Fruit fly (Drosophila melanogaster) whole organism, prepupa: ENCODE data around the gene Teh3.

Source experiments
- Blimp-1 ChIP-seq: fragments of 200-800 bp; sonication (Bioruptor generic); optimal IDR thresholded peaks from 3 replicates; lab custom pipeline; 2017; ENCODE audit warnings: missing biosample characterization, missing genetic modification characterization, mild to moderate bottlenecking, moderate library complexity, missing genetic modification reagents
- CG10669 ChIP-seq: fragments of 200-800 bp; sonication (Bioruptor generic); optimal IDR thresholded peaks from 3 replicates; lab custom pipeline; 2018; ENCODE audit warnings: missing biosample characterization, mild to moderate bottlenecking, missing genetic modification characterization, moderate library complexity
- CG11294 ChIP-seq: fragments of 200-800 bp; sonication (Bioruptor generic); IDR thresholded peaks from 2 replicates; pipeline ENCODE4 v1.3.6; 2022; ENCODE audit warnings: missing biosample characterization, missing genetic modification characterization
- CG11762 ChIP-seq: fragments of 200-800 bp; sonication (Bioruptor generic); optimal IDR thresholded peaks from 3 replicates; lab custom pipeline; 2016; ENCODE audit warnings: missing biosample characterization, missing genetic modification characterization; ENCODE audit not compliant: insufficient read depth
- CG11902 ChIP-seq: fragments of 200-800 bp; sonication (Bioruptor generic); optimal IDR thresholded peaks from 3 replicates; lab custom pipeline; 2016; ENCODE audit warnings: missing biosample characterization, missing genetic modification characterization
- CG1621 ChIP-seq: fragments of 200-800 bp; sonication (Bioruptor generic); optimal IDR thresholded peaks from 3 replicates; lab custom pipeline; 2018; ENCODE audit warnings: missing biosample characterization, mild to moderate bottlenecking, missing genetic modification characterization
- CG16779 ChIP-seq: fragments of 200-800 bp; sonication (Bioruptor generic); optimal IDR thresholded peaks from 3 replicates; lab custom pipeline; 2017; ENCODE audit warnings: missing biosample characterization, mild to moderate bottlenecking, missing genetic modification characterization
- CG3032 ChIP-seq: fragments of 200-800 bp; optimal IDR thresholded peaks from 2 replicates; lab custom pipeline; 2019; ENCODE audit warnings: missing biosample characterization, mild to moderate bottlenecking, missing genetic modification characterization, moderate library complexity
- CG32006 ChIP-seq: fragments of 200-800 bp; sonication (Bioruptor generic); optimal IDR thresholded peaks from 3 replicates; lab custom pipeline; 2017; ENCODE audit warnings: missing biosample characterization, mild to moderate bottlenecking, missing genetic modification characterization
- CG34406 ChIP-seq: fragments of 200-800 bp; sonication (Bioruptor generic); optimal IDR thresholded peaks from 3 replicates; lab custom pipeline; 2016; ENCODE audit warnings: missing biosample characterization, missing genetic modification characterization
- CG3919 ChIP-seq: fragments of 200-800 bp; sonication (Bioruptor generic); optimal IDR thresholded peaks from 3 replicates; lab custom pipeline; 2016; ENCODE audit warnings: missing biosample characterization, missing genetic modification characterization
- CG6163 ChIP-seq: fragments of 200-800 bp; sonication (Bioruptor generic); IDR thresholded peaks from 3 replicates; pipeline ENCODE4 v1.3.6; 2022; ENCODE audit warnings: missing biosample characterization, missing genetic modification characterization
- CG6854 ChIP-seq: fragments of 200-800 bp; sonication (Bioruptor generic); optimal IDR thresholded peaks from 2 replicates; lab custom pipeline; 2017; ENCODE audit warnings: missing biosample characterization, mild to moderate bottlenecking, missing genetic modification characterization
- CG7368 ChIP-seq: fragments of 200-800 bp; sonication (Bioruptor generic); optimal IDR thresholded peaks from 3 replicates; lab custom pipeline; 2016; ENCODE audit warnings: missing biosample characterization, missing genetic modification characterization
- CG8119 ChIP-seq: fragments of 200-800 bp; sonication (Bioruptor generic); IDR thresholded peaks from 3 replicates; pipeline ENCODE4 v1.3.6; 2022; ENCODE audit warnings: missing biosample characterization, missing genetic modification characterization
- CG8319 ChIP-seq: fragments of 200-800 bp; sonication (Bioruptor generic); optimal IDR thresholded peaks from 3 replicates; lab custom pipeline; 2016; ENCODE audit warnings: missing biosample characterization, missing genetic modification characterization
- CG9139 ChIP-seq: fragments of 200-800 bp; sonication (Bioruptor generic); optimal IDR thresholded peaks from 3 replicates; lab custom pipeline; 2017; ENCODE audit warnings: missing biosample characterization, mild to moderate bottlenecking, missing genetic modification characterization
- Eip75B ChIP-seq: fragments of 200-800 bp; sonication (Bioruptor generic); optimal IDR thresholded peaks from 3 replicates; lab custom pipeline; 2016; ENCODE audit warnings: missing biosample characterization, missing genetic modification characterization
- Ets21C ChIP-seq: fragments of 200-800 bp; sonication (Bioruptor generic); optimal IDR thresholded peaks from 3 replicates; lab custom pipeline; 2016; ENCODE audit warnings: missing biosample characterization, missing genetic modification characterization
- Ets96B ChIP-seq: fragments of 200-800 bp; optimal IDR thresholded peaks from 2 replicates; lab custom pipeline; 2019; ENCODE audit warnings: missing biosample characterization, mild to moderate bottlenecking, missing genetic modification characterization, moderate library complexity
- Gug ChIP-seq: fragments of 200-800 bp; sonication (Bioruptor generic); IDR thresholded peaks from 2 replicates; pipeline ENCODE4 v1.3.6; 2022; ENCODE audit warnings: missing biosample characterization, missing genetic modification characterization
- Hr38 ChIP-seq: sonication (Bioruptor generic); optimal IDR thresholded peaks from 2 replicates; lab custom pipeline; 2016; ENCODE audit warnings: missing biosample characterization, missing genetic modification characterization
- Hr39 ChIP-seq: fragments of 200-800 bp; sonication (Bioruptor generic); optimal IDR thresholded peaks from 2 replicates; lab custom pipeline; 2016; ENCODE audit warnings: missing biosample characterization, missing genetic modification characterization
- Hr4 ChIP-seq: fragments of 200-800 bp; sonication (Bioruptor generic); optimal IDR thresholded peaks from 3 replicates; lab custom pipeline; 2016; ENCODE audit warnings: missing biosample characterization, missing genetic modification characterization
- Lpt ChIP-seq: fragments of 200-800 bp; sonication (Bioruptor generic); optimal IDR thresholded peaks from 3 replicates; lab custom pipeline; 2016; ENCODE audit warnings: missing biosample characterization, missing genetic modification characterization
- Met ChIP-seq: fragments of 200-800 bp; sonication (Bioruptor generic); optimal IDR thresholded peaks from 3 replicates; lab custom pipeline; 2016; ENCODE audit warnings: missing biosample characterization, missing genetic modification characterization
- OdsH ChIP-seq: fragments of 200-800 bp; sonication (Bioruptor generic); optimal IDR thresholded peaks from 3 replicates; lab custom pipeline; 2016; ENCODE audit warnings: missing biosample characterization, missing genetic modification characterization
- Smox ChIP-seq: fragments of 200-800 bp; sonication (Bioruptor generic); optimal IDR thresholded peaks from 3 replicates; lab custom pipeline; 2016; ENCODE audit warnings: missing biosample characterization, missing genetic modification characterization
- Sox102F ChIP-seq: fragments of 200-800 bp; sonication (Bioruptor generic); optimal IDR thresholded peaks from 2 replicates; lab custom pipeline; 2016; ENCODE audit warnings: missing biosample characterization, mild to moderate bottlenecking, missing genetic modification characterization
- Sox14 ChIP-seq: fragments of 200-800 bp; sonication (Bioruptor generic); optimal IDR thresholded peaks from 3 replicates; lab custom pipeline; 2016; ENCODE audit warnings: missing biosample characterization, missing genetic modification characterization
- Sox15 ChIP-seq: fragments of 200-800 bp; sonication (Bioruptor generic); optimal IDR thresholded peaks from 3 replicates; lab custom pipeline; 2016; ENCODE audit warnings: missing biosample characterization, missing genetic modification characterization
- achi ChIP-seq: fragments of 200-800 bp; sonication (Bioruptor generic); optimal IDR thresholded peaks from 3 replicates; lab custom pipeline; 2016; ENCODE audit warnings: missing biosample characterization, missing genetic modification characterization
- acj6 ChIP-seq: fragments of 200-800 bp; sonication (Bioruptor generic); optimal IDR thresholded peaks from 3 replicates; lab custom pipeline; 2016; ENCODE audit warnings: missing biosample characterization, missing genetic modification characterization
- cyc ChIP-seq: fragments of 200-800 bp; sonication (Bioruptor generic); optimal IDR thresholded peaks from 3 replicates; lab custom pipeline; 2016; ENCODE audit warnings: missing biosample characterization, missing genetic modification characterization
- dac ChIP-seq: fragments of 200-800 bp; sonication (Bioruptor generic); optimal IDR thresholded peaks from 2 replicates; lab custom pipeline; 2017; ENCODE audit warnings: missing biosample characterization, mild to moderate bottlenecking, missing genetic modification characterization
- eg ChIP-seq: fragments of 200-800 bp; sonication (Bioruptor generic); IDR thresholded peaks from 3 replicates; pipeline ENCODE4 v1.3.6; 2022; ENCODE audit warnings: missing biosample characterization, missing genetic modification characterization
- esn ChIP-seq: fragments of 200-800 bp; sonication (Bioruptor generic); optimal IDR thresholded peaks from 2 replicates; lab custom pipeline; 2016; ENCODE audit warnings: missing biosample characterization, mild to moderate bottlenecking, missing genetic modification characterization, moderate library complexity
- fd59A ChIP-seq: fragments of 200-800 bp; sonication (Bioruptor generic); optimal IDR thresholded peaks from 2 replicates; lab custom pipeline; 2017; ENCODE audit warnings: missing biosample characterization, mild to moderate bottlenecking, missing genetic modification characterization, missing genetic modification reagents
- fd85E ChIP-seq: fragments of 200-800 bp; sonication (Bioruptor generic); optimal IDR thresholded peaks from 3 replicates; lab custom pipeline; 2016; ENCODE audit warnings: missing biosample characterization, missing genetic modification characterization
- fkh ChIP-seq: fragments of 200-800 bp; sonication (Bioruptor generic); optimal IDR thresholded peaks from 3 replicates; lab custom pipeline; 2017; ENCODE audit warnings: missing biosample characterization, mild to moderate bottlenecking, missing genetic modification characterization, moderate library complexity
- lz ChIP-seq: fragments of 200-800 bp; sonication (Bioruptor generic); optimal IDR thresholded peaks from 3 replicates; lab custom pipeline; 2016; ENCODE audit warnings: missing biosample characterization, missing genetic modification characterization
- net ChIP-seq: fragments of 200-800 bp; sonication (Bioruptor generic); optimal IDR thresholded peaks from 3 replicates; lab custom pipeline; 2016; ENCODE audit warnings: missing biosample characterization, missing genetic modification characterization
- pdm3 ChIP-seq: fragments of 200-800 bp; sonication (Bioruptor generic); optimal IDR thresholded peaks from 3 replicates; lab custom pipeline; 2016; ENCODE audit warnings: missing biosample characterization, missing genetic modification characterization
- spab ChIP-seq: fragments of 200-800 bp; sonication (Bioruptor generic); optimal IDR thresholded peaks from 2 replicates; lab custom pipeline; 2017; ENCODE audit warnings: missing biosample characterization, mild to moderate bottlenecking, missing genetic modification characterization, missing genetic modification reagents
- ss ChIP-seq, 2 experiments: fragments of 200-800 bp; sonication (Bioruptor generic); optimal IDR thresholded peaks; 2 replicates in 1 of 2; 3 replicates in 1 of 2; lab custom pipeline; 2017 to 2018; ENCODE audit warnings: mild to moderate bottlenecking in 2 of 2, missing biosample characterization in 2 of 2, missing genetic modification characterization in 2 of 2, moderate library complexity in 1 of 2
- svp ChIP-seq: fragments of 200-800 bp; sonication (Bioruptor generic); peaks from one replicate; lab custom pipeline; 2016; ENCODE audit warnings: missing biosample characterization, missing genetic modification characterization
- topi ChIP-seq: fragments of 200-800 bp; sonication (Bioruptor generic); optimal IDR thresholded peaks from 3 replicates; lab custom pipeline; 2016; ENCODE audit warnings: missing biosample characterization, missing genetic modification characterization
- vri ChIP-seq: fragments of 200-800 bp; sonication (Bioruptor generic); optimal IDR thresholded peaks from 3 replicates; lab custom pipeline; 2016; ENCODE audit warnings: missing biosample characterization, mild to moderate bottlenecking, missing genetic modification characterization

The Teh3 gene

DNA sequence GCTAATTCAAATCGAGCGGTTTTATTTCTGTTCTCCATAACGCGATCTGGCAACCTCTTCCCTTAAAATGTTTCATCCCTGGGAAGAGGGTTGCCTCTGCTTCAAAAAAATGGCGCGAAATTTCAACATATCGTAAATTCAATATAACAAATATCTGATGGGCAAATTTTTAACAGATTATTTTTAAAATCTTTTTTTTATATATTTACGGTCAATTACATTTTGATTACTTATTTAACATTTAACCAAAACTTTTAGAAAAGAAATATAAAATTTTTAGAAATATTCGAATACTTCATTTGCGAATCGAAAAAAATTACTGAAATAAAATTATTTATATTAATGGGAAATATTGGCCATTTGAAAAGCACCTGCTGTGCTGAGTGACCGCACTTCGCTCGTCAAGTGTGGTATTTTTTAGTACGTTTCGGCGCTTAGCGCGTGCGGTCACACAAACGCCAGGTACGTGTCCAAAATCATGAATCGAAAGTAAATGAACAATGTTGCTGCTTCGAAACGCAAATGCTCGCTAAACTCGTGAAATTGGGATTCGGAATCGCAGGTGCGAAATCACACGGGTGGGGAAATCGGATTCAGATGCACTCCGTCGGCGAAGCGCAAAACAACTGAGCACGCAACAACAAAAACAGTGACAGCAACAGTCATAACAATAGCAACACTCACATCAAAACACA lies 14.4 kb downstream of the Teh3 start, which contains the start of gene Ero1L (continued):
- TF ChIP-seq achi (GFP tag; lab: Kevin White, UChicago) (no peak), topi (GFP tag; lab: Kevin White, UChicago) (no peak), spab (GFP tag; lab: Kevin White, UChicago) (no peak), fkh (GFP tag; lab: Kevin White, UChicago) (no peak), CG1621 (tag; lab: Kevin White, UChicago) (no peak), Met (peak; percentile 33), ss (GFP tag; optimal IDR thresholded peaks at IDR 0.05; lab: Kevin White, UChicago) (peak in 1 of 2 experiments; percentile 8), Sox15 (GFP tag; lab: Kevin White, UChicago) (no peak)
- TF ChIP-seq, all 60 proteins: peak for 21

DNA sequence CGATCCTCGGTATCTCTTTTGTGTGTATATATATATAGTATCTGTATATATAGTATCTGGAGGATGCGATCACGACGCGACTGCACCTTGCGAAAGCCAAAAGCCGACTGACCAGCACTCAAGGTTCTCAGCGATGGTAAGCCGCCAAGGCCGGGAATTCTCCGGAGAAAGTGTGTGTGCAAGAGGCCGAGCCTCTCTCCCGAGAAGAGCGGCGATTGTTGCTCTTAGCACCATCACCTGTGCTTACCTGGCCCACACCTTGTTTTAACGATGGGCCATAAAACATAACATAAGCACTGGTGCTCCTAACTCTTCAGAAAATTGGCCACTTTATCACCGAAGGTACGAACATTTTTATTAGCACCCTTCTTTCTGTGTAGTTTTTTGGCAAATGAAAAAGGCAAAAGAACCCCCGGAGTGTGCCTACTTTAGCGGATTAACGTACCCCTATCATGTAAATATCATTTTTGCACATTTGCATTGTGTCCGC lies 17.1 kb downstream of the Teh3 start, which contains the start of gene mas:
mas (minus strand) TSS at position 112 of the 490 bp plus-strand sequence.
- TF ChIP-seq fd59A (GFP tag; lab: Kevin White, UChicago): no peak
- no peak for TF ChIP-seq Gug
- no peak for TF ChIP-seq spab (GFP tag; lab: Kevin White, UChicago)
- no peak for TF ChIP-seq ss (GFP tag; optimal IDR thresholded peaks at IDR 0.05; lab: Kevin White, UChicago)
- TF ChIP-seq Sox102F (GFP tag; lab: Kevin White, UChicago): peak; percentile 44
- no peak for TF ChIP-seq cyc (GFP tag; lab: Kevin White, UChicago)
- TF ChIP-seq vri (GFP tag; lab: Kevin White, UChicago): peak; percentile 31
- TF ChIP-seq CG7368 (GFP tag; lab: Kevin White, UChicago): no peak
- TF ChIP-seq Sox14: no peak
- TF ChIP-seq CG1621 (tag; lab: Kevin White, UChicago): peak; percentile 10
- TF ChIP-seq CG6163 (GFP tag; lab: Robert Waterston, UW): no peak
- no peak for TF ChIP-seq eg (GFP tag; lab: Robert Waterston, UW)
- TF ChIP-seq CG34406 (GFP tag; lab: Kevin White, UChicago): no peak
- TF ChIP-seq CG8119 (GFP tag; lab: Robert Waterston, UW): no peak
- no peak for TF ChIP-seq CG9139 (GFP tag; lab: Kevin White, UChicago)
- TF ChIP-seq Smox (GFP tag; lab: Kevin White, UChicago): no peak
- TF ChIP-seq Hr39 (GFP tag; lab: Kevin White, UChicago): no peak
- TF ChIP-seq CG11902 (GFP tag; lab: Kevin White, UChicago): no peak
- no peak for TF ChIP-seq fd85E
- no peak for TF ChIP-seq CG8319 (GFP tag; lab: Kevin White, UChicago)
- TF ChIP-seq CG32006 (GFP tag; lab: Kevin White, UChicago): no peak
- no peak for TF ChIP-seq CG3919 (GFP tag; lab: Kevin White, UChicago)
- no peak for TF ChIP-seq Eip75B (GFP tag; lab: Kevin White, UChicago)
- no peak for TF ChIP-seq OdsH (GFP tag; lab: Kevin White, UChicago)
- no peak for TF ChIP-seq Ets96B (tag; lab: Kevin White, UChicago)
- no peak for TF ChIP-seq Ets21C (GFP tag; lab: Kevin White, UChicago)
- no peak for TF ChIP-seq net (GFP tag; lab: Kevin White, UChicago)
- no peak for TF ChIP-seq achi (GFP tag; lab: Kevin White, UChicago)
- peak; percentile 15 for TF ChIP-seq Met
- no peak for TF ChIP-seq Hr4 (GFP tag; lab: Kevin White, UChicago)
- no peak for TF ChIP-seq CG16779
- no peak for TF ChIP-seq pdm3 (GFP tag; lab: Kevin White, UChicago)
- no peak for TF ChIP-seq Sox15 (GFP tag; lab: Kevin White, UChicago)
- TF ChIP-seq esn: no peak
- TF ChIP-seq CG11762: no peak
- no peak for TF ChIP-seq CG11294 (GFP tag; lab: Robert Waterston, UW)
- TF ChIP-seq Lpt (GFP tag; lab: Kevin White, UChicago): no peak
- no peak for TF ChIP-seq acj6
- no peak for TF ChIP-seq topi (GFP tag; lab: Kevin White, UChicago)
- TF ChIP-seq CG6854: peak; percentile 59
- TF ChIP-seq dac (GFP tag; lab: Kevin White, UChicago): no peak
- no peak for TF ChIP-seq lz (GFP tag; lab: Kevin White, UChicago)
- TF ChIP-seq fkh (GFP tag; lab: Kevin White, UChicago): no peak
- TF ChIP-seq svp (GFP tag; lab: Kevin White, UChicago): no peak
- TF ChIP-seq CG10669 (GFP tag; lab: Kevin White, UChicago): no peak
- TF ChIP-seq CG3032: no peak
- TF ChIP-seq Blimp-1 (GFP tag; lab: Kevin White, UChicago): peak; percentile 13
- no peak for TF ChIP-seq Hr38 (GFP tag; lab: Kevin White, UChicago)
